Worm (Caenorhabditis elegans) whole organism, midembryonic: ENCODE results near the gene col-88.
A peak's percentile ranks its signal among the peaks of the same experiment; 100 is the strongest.

Experiments
- T22C8.4 ChIP-seq: fragments of 200-800 bp; sonication (Bioruptor generic); IDR thresholded peaks from 2 replicates; pipeline ENCODE4 v1.3.6; 2022; ENCODE audit warnings: missing genetic modification characterization, missing compliant biosample characterization
- cog-1 ChIP-seq: sonication (generic microtip); optimal IDR thresholded peaks from 2 replicates; lab custom pipeline; 2016; ENCODE audit warnings: missing genetic modification characterization, missing compliant biosample characterization
- flt-1 ChIP-seq: fragments of 200-800 bp; sonication (Bioruptor generic); IDR thresholded peaks from 2 replicates; pipeline ENCODE4 v1.3.6; 2022; ENCODE audit warnings: missing genetic modification characterization, missing compliant biosample characterization
- klf-2 ChIP-seq: fragments of 200-800 bp; sonication (Bioruptor generic); conservative IDR thresholded peaks from 2 replicates; pipeline ENCODE4 v1.3.6; 2022; ENCODE audit warnings: missing genetic modification reagents, missing genetic modification characterization, missing compliant biosample characterization
- med-1 ChIP-seq: sonication (generic microtip); optimal IDR thresholded peaks from 2 replicates; lab custom pipeline; 2017; ENCODE audit warnings: missing genetic modification characterization, mild to moderate bottlenecking, missing compliant biosample characterization, antibody characterized with exemption, missing genetic modification reagents; ENCODE audit not compliant: insufficient read depth
- ref-1 ChIP-seq: fragments of 200-800 bp; sonication (Bioruptor generic); conservative IDR thresholded peaks from 2 replicates; pipeline ENCODE4 v1.3.6; 2022; ENCODE audit warnings: missing genetic modification reagents, missing genetic modification characterization, missing compliant biosample characterization
- tab-1 ChIP-seq: fragments of 200-800 bp; sonication (Bioruptor generic); IDR thresholded peaks from 2 replicates; pipeline ENCODE4 v1.3.6; 2022; ENCODE audit warnings: missing genetic modification characterization, missing compliant biosample characterization
- ztf-23 ChIP-seq: fragments of 200-800 bp; sonication (Bioruptor generic); IDR thresholded peaks from 2 replicates; pipeline ENCODE4 v1.3.6; 2022; ENCODE audit warnings: missing genetic modification reagents, missing genetic modification characterization, missing compliant biosample characterization
- ztf-29 ChIP-seq: fragments of 200-800 bp; sonication (Bioruptor generic); IDR thresholded peaks from 2 replicates; pipeline ENCODE4 v1.3.6; 2022; ENCODE audit warnings: missing genetic modification reagents, missing genetic modification characterization, missing compliant biosample characterization

The col-88 gene

DNA sequence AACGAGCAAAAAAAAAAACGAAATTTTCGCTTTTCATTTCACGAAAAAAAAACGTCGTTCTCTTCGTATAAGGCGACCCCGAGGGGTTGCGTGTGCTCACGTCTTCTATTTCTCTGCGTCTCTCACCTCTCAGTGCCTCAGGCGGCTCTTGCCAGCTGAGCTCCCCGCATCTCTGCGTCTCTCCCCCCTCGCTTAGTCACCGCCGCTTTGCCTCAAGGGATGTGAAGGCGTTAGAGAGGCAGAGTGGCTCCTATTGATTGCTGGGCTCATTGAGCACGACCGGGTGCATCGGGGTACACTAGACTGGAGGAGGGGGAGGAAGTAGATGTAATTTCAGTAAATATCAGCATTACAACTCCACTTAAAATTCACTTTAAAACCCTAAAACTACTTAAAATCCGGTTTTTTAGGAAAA lies 15.3 kb upstream of the col-88 start:
- TF ChIP-seq med-1 (no peak), klf-2 (GFP tag; lab: Robert Waterston, UW) (0 out of 2 replicates have a peak, but pooled peaks have one; percentile 16), tab-1 (GFP tag; lab: Robert Waterston, UW) (no peak), cog-1 (tag; lab: Kevin White, UChicago) (no peak), T22C8.4 (GFP tag; lab: Robert Waterston, UW) (peak; percentile 54; the same call in 1 of the 2 replicates), ztf-23 (GFP tag; lab: Robert Waterston, UW) (no peak), flt-1 (no peak), ref-1 (GFP tag; lab: Robert Waterston, UW) (no peak)

DNA sequence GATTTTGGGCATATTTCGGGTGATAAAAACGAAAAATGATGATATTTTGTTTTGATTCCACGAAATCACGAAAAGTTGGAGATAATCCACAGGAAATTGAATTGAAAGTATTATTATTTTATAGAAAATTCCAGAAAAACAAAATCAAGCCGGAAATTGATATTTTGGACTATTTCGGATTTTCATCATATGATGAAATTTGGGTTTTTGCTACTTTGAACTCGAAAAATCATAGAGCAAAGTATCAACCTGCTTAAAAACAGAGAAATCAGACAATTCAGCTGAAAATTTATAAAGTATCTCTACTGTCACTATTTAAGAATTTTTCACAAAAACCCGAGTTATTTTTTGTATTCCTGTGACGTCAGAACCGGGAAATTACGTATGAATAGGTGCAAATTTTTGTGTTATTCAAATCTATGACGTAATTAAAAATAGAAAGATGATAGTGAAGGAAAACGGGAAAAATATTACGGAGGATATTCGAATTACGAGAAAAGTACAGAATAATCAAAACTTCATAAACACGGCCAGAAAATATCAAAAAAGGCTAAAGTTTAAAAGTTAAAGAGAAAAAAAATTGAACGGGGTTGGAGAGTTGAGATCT lies 13.4 kb upstream of the col-88 start:
- TF ChIP-seq med-1: no peak
- TF ChIP-seq cog-1 (tag; lab: Kevin White, UChicago): no peak
- no peak for TF ChIP-seq ztf-29 (GFP tag; lab: Robert Waterston, UW)
- no peak for TF ChIP-seq klf-2 (GFP tag; lab: Robert Waterston, UW)
- no peak for TF ChIP-seq tab-1 (GFP tag; lab: Robert Waterston, UW)
- no peak for TF ChIP-seq ref-1 (GFP tag; lab: Robert Waterston, UW)
- TF ChIP-seq ztf-23 (GFP tag; lab: Robert Waterston, UW): no peak
- TF ChIP-seq flt-1: no peak
- no peak for TF ChIP-seq T22C8.4 (GFP tag; lab: Robert Waterston, UW)

DNA sequence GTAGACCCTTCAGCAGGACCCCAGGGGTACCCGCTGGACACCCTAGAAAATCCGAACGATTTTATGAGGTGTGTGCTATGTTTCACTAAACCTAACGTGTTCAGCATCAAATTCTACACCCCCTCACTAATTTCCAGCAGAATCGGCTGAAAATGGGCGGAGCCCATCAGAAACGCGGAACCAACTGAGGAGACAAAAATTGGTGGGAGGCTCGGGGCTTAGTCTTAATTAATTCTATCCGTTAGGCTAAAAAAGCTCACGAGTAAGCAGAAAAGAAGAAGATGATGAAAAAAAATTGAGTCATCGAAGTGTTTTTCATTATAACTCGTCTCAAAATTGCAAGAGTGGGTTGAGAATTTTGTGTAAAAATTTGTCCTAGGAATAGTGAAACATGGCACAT lies 12.0 kb upstream of the col-88 start:
- TF ChIP-seq ref-1 (GFP tag; lab: Robert Waterston, UW) (no peak), T22C8.4 (GFP tag; lab: Robert Waterston, UW) (no peak), ztf-23 (GFP tag; lab: Robert Waterston, UW) (no peak), med-1 (no peak), klf-2 (GFP tag; lab: Robert Waterston, UW) (no peak), ztf-29 (GFP tag; lab: Robert Waterston, UW) (no peak), cog-1 (tag; lab: Kevin White, UChicago) (no peak), flt-1 (no peak), tab-1 (GFP tag; lab: Robert Waterston, UW) (no peak)

DNA sequence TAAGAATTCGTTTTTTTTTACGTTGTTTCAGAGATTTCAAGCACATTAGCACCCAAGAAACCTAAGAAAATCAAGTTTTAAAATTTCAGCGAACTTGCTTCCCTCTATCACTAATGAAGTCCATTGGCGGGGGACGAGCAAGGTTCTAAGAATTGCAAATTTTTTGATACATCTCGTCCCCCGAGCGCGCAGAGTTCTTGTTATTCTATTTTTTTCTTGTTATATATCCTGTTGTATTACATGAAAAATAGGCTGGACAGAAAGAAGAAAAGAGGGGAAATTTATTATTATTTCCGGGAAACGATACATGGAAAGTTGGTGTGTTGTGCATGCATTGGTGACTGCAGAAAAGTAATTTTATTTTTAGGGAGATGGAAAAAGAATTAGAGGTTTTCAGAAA lies 11.2 kb upstream of the col-88 start:
- TF ChIP-seq klf-2 (GFP tag; lab: Robert Waterston, UW): no peak
- no peak for TF ChIP-seq ref-1 (GFP tag; lab: Robert Waterston, UW)

DNA sequence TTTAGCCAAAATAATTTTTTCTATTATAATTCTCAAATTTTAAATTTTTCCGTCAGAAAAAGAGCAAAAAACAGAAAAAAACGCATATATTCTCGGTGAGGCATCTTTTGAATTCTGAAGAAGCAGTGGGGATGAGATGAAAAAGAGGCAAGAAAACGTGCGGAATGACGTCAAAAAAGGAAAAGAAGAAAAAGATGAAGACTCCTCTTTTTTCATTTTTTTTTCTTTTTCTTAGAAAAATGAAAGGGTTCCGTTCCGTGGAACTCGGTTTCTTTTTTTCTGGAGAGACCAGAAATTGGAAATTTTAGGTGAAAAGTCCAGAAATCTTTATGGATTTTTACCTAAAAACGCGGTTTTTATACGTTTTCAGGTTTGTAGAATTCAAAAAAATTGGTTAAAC lies 10.5 kb upstream of the col-88 start:
- TF ChIP-seq klf-2 (GFP tag; lab: Robert Waterston, UW) (no peak), flt-1 (no peak), ref-1 (GFP tag; lab: Robert Waterston, UW) (no peak), tab-1 (GFP tag; lab: Robert Waterston, UW) (no peak), T22C8.4 (GFP tag; lab: Robert Waterston, UW) (no peak), ztf-23 (GFP tag; lab: Robert Waterston, UW) (no peak), ztf-29 (GFP tag; lab: Robert Waterston, UW) (no peak), cog-1 (tag; lab: Kevin White, UChicago) (no peak), med-1 (no peak)

DNA sequence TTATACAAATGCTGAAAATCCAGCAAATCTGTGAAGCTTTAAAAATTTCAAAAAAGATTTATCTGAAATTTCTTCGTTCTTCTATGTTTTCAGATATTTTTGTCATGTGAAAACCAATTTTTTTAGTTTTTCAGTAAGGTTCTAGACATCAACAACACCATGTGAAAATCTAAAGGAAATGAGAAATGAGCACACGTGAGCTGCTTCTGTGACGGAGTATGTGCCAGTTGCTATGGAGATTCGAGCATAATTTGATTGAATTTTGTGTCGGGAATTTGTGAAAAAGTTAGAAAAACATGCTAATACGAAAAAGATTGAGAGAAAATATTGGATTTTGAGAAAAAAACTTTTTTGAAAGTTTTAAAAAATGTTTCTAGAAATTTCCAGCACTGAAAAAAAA lies 9.3 kb upstream of the col-88 start:
- TF ChIP-seq T22C8.4 (GFP tag; lab: Robert Waterston, UW) (no peak), tab-1 (GFP tag; lab: Robert Waterston, UW) (no peak), flt-1 (no peak), ref-1 (GFP tag; lab: Robert Waterston, UW) (no peak), klf-2 (GFP tag; lab: Robert Waterston, UW) (no peak), ztf-29 (GFP tag; lab: Robert Waterston, UW) (no peak), med-1 (no peak), cog-1 (tag; lab: Kevin White, UChicago) (no peak), ztf-23 (GFP tag; lab: Robert Waterston, UW) (no peak)

DNA sequence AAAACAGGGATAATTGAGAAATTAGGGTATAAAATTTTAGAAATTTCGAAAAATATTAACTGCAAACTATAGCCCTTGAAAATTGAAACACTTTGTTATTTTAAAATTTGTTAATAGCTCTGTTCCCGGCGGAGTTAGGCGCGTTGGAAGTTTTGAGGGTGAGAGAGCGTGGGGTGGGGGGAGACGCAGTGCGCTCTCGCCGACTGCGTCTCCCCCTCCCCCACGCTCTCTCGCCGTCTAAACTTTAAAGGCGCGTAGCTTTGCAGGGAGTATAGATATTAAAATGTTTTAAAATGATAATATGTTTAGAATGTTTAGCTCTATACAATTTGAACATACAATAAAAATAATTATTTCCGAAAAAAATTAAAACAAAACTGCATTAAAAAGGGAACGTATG lies 7.6 kb upstream of the col-88 start:
- no peak for TF ChIP-seq cog-1 (tag; lab: Kevin White, UChicago)
- TF ChIP-seq ztf-23 (GFP tag; lab: Robert Waterston, UW): no peak
- TF ChIP-seq T22C8.4 (GFP tag; lab: Robert Waterston, UW): no peak
- TF ChIP-seq klf-2 (GFP tag; lab: Robert Waterston, UW): no peak
- no peak for TF ChIP-seq med-1
- no peak for TF ChIP-seq ztf-29 (GFP tag; lab: Robert Waterston, UW)
- no peak for TF ChIP-seq tab-1 (GFP tag; lab: Robert Waterston, UW)
- no peak for TF ChIP-seq ref-1 (GFP tag; lab: Robert Waterston, UW)
- no peak for TF ChIP-seq flt-1

DNA sequence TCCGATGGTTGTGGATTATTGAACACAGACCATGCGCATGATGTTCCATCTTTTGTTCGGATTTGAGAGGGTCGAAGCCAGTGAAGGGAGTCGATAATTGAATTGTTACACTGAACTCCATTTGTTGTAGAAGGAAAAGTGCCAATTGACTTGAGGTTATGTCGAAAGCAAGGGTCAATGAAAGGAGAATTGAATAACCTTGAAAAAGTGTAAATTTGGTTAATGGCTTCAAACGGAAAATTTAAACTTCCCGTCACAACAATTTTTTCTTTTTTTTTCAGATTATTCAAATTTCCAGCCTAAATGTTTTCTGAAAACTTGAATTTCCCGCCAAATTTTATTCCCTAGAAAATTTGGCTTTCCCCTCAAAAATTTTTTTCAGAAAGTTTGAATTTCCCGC lies 2.7 kb upstream of the col-88 start, which contains the start of gene clp-10:
Gene clp-10 (minus strand): TSS at position 101 of the 400 bp plus-strand sequence.
- TF ChIP-seq ztf-23 (GFP tag; lab: Robert Waterston, UW): no peak
- TF ChIP-seq flt-1: no peak
- no peak for TF ChIP-seq med-1
- TF ChIP-seq ztf-29 (GFP tag; lab: Robert Waterston, UW): no peak
- TF ChIP-seq ref-1 (GFP tag; lab: Robert Waterston, UW): no peak
- no peak for TF ChIP-seq T22C8.4 (GFP tag; lab: Robert Waterston, UW)
- TF ChIP-seq tab-1 (GFP tag; lab: Robert Waterston, UW): no peak
- no peak for TF ChIP-seq cog-1 (tag; lab: Kevin White, UChicago)
- no peak for TF ChIP-seq klf-2 (GFP tag; lab: Robert Waterston, UW)

DNA sequence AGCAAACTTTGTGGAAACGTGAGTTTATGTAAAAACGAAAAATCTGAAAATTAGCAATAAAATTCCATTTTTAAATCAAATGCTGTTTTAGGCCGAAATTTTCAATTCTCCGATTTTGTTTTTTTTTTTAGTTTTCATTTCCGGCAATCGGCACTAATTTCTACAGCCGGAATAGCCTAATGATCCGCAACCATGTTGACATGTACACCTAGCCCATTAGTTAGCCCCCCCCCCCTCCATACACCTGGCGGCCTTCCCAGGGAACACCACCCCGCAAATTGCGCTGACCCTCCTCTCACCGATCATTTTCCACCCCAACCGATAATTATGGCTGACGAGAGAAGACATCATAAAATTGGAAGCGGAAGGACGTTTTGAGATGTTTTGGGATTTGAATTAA lies 1.3 kb upstream of the col-88 start:
- TF ChIP-seq ztf-29 (GFP tag; lab: Robert Waterston, UW) (no peak), T22C8.4 (GFP tag; lab: Robert Waterston, UW) (no peak), cog-1 (tag; lab: Kevin White, UChicago) (no peak), flt-1 (no peak), klf-2 (GFP tag; lab: Robert Waterston, UW) (no peak), tab-1 (GFP tag; lab: Robert Waterston, UW) (no peak), med-1 (no peak), ztf-23 (GFP tag; lab: Robert Waterston, UW) (no peak), ref-1 (GFP tag; lab: Robert Waterston, UW) (no peak)
